Fruit fly (Drosophila melanogaster) whole organism, wandering third instar larva: Measurements from ENCODE around the gene comm2.

Experiments
- Abd-B ChIP-seq: fragments of >200 bp; optimal IDR thresholded peaks from 2 replicates; lab custom pipeline; 2017; ENCODE audit warnings: missing biosample characterization, missing genetic modification characterization
- CG32264 ChIP-seq: fragments of 200-800 bp; sonication (Bioruptor generic); optimal IDR thresholded peaks from 2 replicates; lab custom pipeline; 2016; ENCODE audit warnings: missing biosample characterization, missing genetic modification characterization
- CG9705 ChIP-seq: fragments of 200-800 bp; sonication (Bioruptor generic); optimal IDR thresholded peaks from 2 replicates; lab custom pipeline; 2018; ENCODE audit warnings: missing biosample characterization, mild to moderate bottlenecking, missing genetic modification characterization
- CrebA ChIP-seq: fragments of 200-800 bp; sonication (Bioruptor generic); optimal IDR thresholded peaks from 2 replicates; lab custom pipeline; 2016; ENCODE audit warnings: missing biosample characterization, mild to moderate bottlenecking, missing genetic modification characterization, borderline replicate concordance
- Dfd ChIP-seq: fragments of >200 bp; optimal IDR thresholded peaks from 2 replicates; lab custom pipeline; 2017; ENCODE audit warnings: missing biosample characterization, missing genetic modification characterization
- Dif ChIP-seq: fragments of 200-275, 200-300 bp; sonication (Bioruptor generic); optimal IDR thresholded peaks from 2 replicates; lab custom pipeline; 2018; ENCODE audit warnings: missing biosample characterization, missing genetic modification characterization; ENCODE audit not compliant: partially characterized antibody
- GATAd ChIP-seq: sonication (Bioruptor generic); optimal IDR thresholded peaks from 2 replicates; lab custom pipeline; 2016; ENCODE audit warnings: missing biosample characterization, missing genetic modification characterization
- HLH106 ChIP-seq: fragments of 200-800 bp; optimal IDR thresholded peaks from 3 replicates; lab custom pipeline; 2019; ENCODE audit warnings: missing biosample characterization, mild to moderate bottlenecking, missing genetic modification characterization, moderate library complexity
- Hnf4 ChIP-seq: fragments of 200-800 bp; sonication (Bioruptor generic); optimal IDR thresholded peaks from 2 replicates; lab custom pipeline; 2016; ENCODE audit warnings: missing biosample characterization, mild to moderate bottlenecking, missing genetic modification characterization
- Hr83 ChIP-seq: fragments of 200-300 bp; sonication (Bioruptor generic); optimal IDR thresholded peaks from 2 replicates; lab custom pipeline; 2016; ENCODE audit warnings: missing biosample characterization, mild to moderate bottlenecking, missing genetic modification characterization, moderate library complexity; ENCODE audit not compliant: poor library complexity, severe bottlenecking
- Jra ChIP-seq: sonication (Bioruptor generic); optimal IDR thresholded peaks from 2 replicates; lab custom pipeline; 2016; ENCODE audit warnings: missing biosample characterization, missing genetic modification characterization
- Mio ChIP-seq: sonication (Bioruptor generic); optimal IDR thresholded peaks from 2 replicates; lab custom pipeline; 2016; ENCODE audit warnings: missing biosample characterization, missing genetic modification characterization
- Myc ChIP-seq: fragments of >200 bp; optimal IDR thresholded peaks from 2 replicates; lab custom pipeline; 2017
- N ChIP-seq: fragments of >200 bp; optimal IDR thresholded peaks from 2 replicates; lab custom pipeline; 2018; ENCODE audit warnings: missing biosample characterization, missing external identifiers, missing genetic modification characterization
- Sp1 ChIP-seq: fragments of 200-800 bp; sonication (Bioruptor generic); optimal IDR thresholded peaks from 3 replicates; lab custom pipeline; 2019; ENCODE audit warnings: missing biosample characterization, mild to moderate bottlenecking, missing genetic modification characterization, moderate library complexity
- br ChIP-seq: fragments of 200-800 bp; sonication (Bioruptor generic); optimal IDR thresholded peaks from 2 replicates; lab custom pipeline; 2016; ENCODE audit warnings: missing biosample characterization, missing genetic modification characterization
- brk ChIP-seq: fragments of 200-800 bp; sonication (Bioruptor generic); optimal IDR thresholded peaks from 2 replicates; lab custom pipeline; 2016; ENCODE audit warnings: missing biosample characterization, mild to moderate bottlenecking, missing genetic modification characterization
- dl ChIP-seq, 2 experiments: fragments of 175-275, 200-275 bp in 1 of 2; fragments of 200-275 bp in 1 of 2; sonication (Bioruptor generic); optimal IDR thresholded peaks; lab custom pipeline; 2018; ENCODE audit warnings: mild to moderate bottlenecking in 2 of 2, missing biosample characterization in 2 of 2, missing genetic modification characterization in 2 of 2, moderate library complexity in 2 of 2; ENCODE audit not compliant: partially characterized antibody in 2 of 2, insufficient read depth in 1 of 2
- dmrt93B ChIP-seq: fragments of 200-800 bp; sonication (Bioruptor generic); optimal IDR thresholded peaks from 2 replicates; lab custom pipeline; 2018; ENCODE audit warnings: missing biosample characterization, mild to moderate bottlenecking, missing genetic modification characterization
- dsf ChIP-seq: sonication (Bioruptor generic); optimal IDR thresholded peaks from 2 replicates; lab custom pipeline; 2016; ENCODE audit warnings: missing biosample characterization, missing genetic modification characterization, borderline replicate concordance
- ey ChIP-seq: fragments of 200-800 bp; sonication (Bioruptor generic); optimal IDR thresholded peaks from 2 replicates; lab custom pipeline; 2016; ENCODE audit warnings: missing biosample characterization, missing genetic modification characterization
- foxo ChIP-seq, 2 experiments: fragments of 200-800 bp; sonication (Bioruptor generic); optimal IDR thresholded peaks; 2 replicates in 1 of 2; 3 replicates in 1 of 2; lab custom pipeline; 2016 to 2017; ENCODE audit warnings: missing biosample characterization in 2 of 2, missing genetic modification characterization in 2 of 2
- fru ChIP-seq: fragments of 200-800 bp; sonication (Bioruptor generic); optimal IDR thresholded peaks from 3 replicates; lab custom pipeline; 2016; ENCODE audit warnings: missing biosample characterization, mild to moderate bottlenecking, missing genetic modification characterization
- h ChIP-seq: fragments of 200-800 bp; sonication (Bioruptor generic); optimal IDR thresholded peaks from 3 replicates; lab custom pipeline; 2016; ENCODE audit warnings: missing biosample characterization, mild to moderate bottlenecking, missing genetic modification characterization
- jim ChIP-seq: fragments of 175-275, 200-325 bp; sonication (Bioruptor generic); optimal IDR thresholded peaks from 2 replicates; lab custom pipeline; 2016; ENCODE audit warnings: missing biosample characterization, mild to moderate bottlenecking, missing genetic modification characterization
- lola ChIP-seq: fragments of >200 bp; optimal IDR thresholded peaks from 2 replicates; lab custom pipeline; 2017; ENCODE audit warnings: missing biosample characterization, missing genetic modification characterization
- pan ChIP-seq: fragments of >200 bp; optimal IDR thresholded peaks from 2 replicates; lab custom pipeline; 2017
- psq ChIP-seq: fragments of 200-800 bp; sonication (Bioruptor generic); optimal IDR thresholded peaks from 3 replicates; lab custom pipeline; 2017; ENCODE audit warnings: missing biosample characterization, mild to moderate bottlenecking, missing genetic modification characterization, moderate library complexity
- sage ChIP-seq: fragments of 200-800 bp; sonication (Bioruptor generic); optimal IDR thresholded peaks from 2 replicates; lab custom pipeline; 2016; ENCODE audit warnings: missing biosample characterization, mild to moderate bottlenecking, missing genetic modification characterization
- sv ChIP-seq: fragments of 200-800 bp; sonication (Bioruptor generic); optimal IDR thresholded peaks from 3 replicates; lab custom pipeline; 2016; ENCODE audit warnings: missing biosample characterization, missing genetic modification characterization
- tai ChIP-seq: sonication (Bioruptor generic); optimal IDR thresholded peaks from 2 replicates; lab custom pipeline; 2016; ENCODE audit warnings: missing biosample characterization, missing genetic modification characterization
- usp ChIP-seq: fragments of >200 bp; optimal IDR thresholded peaks from 2 replicates; lab custom pipeline; 2017; ENCODE audit warnings: missing biosample characterization, missing genetic modification characterization
- woc ChIP-seq: sonication (Bioruptor generic); optimal IDR thresholded peaks from 2 replicates; lab custom pipeline; 2016; ENCODE audit warnings: missing biosample characterization, mild to moderate bottlenecking, missing genetic modification characterization

The comm2 gene

dm6 chr3L:15657290-15657689, 42.4 kb downstream of the comm2 start, which contains the start of the genes Eig71Ef and Eig71Eg:
TSS of gene Eig71Ef (minus strand) at chr3L:15657390.
TSS of gene Eig71Eg (plus strand) at chr3L:15657628.
- TF ChIP-seq foxo (GFP tag; optimal IDR thresholded peaks at IDR 0.05; lab: Kevin White, UChicago) (no peak), lola (GFP tag; lab: Kevin White, UChicago) (no peak), usp (GFP tag; lab: Kevin White, UChicago) (no peak), CG32264 (no peak), jim (GFP tag; lab: Kevin White, UChicago) (no peak), HLH106 (no peak), tai (GFP tag; lab: Kevin White, UChicago) (no peak), CrebA (GFP tag; lab: Kevin White, UChicago) (no peak), brk (GFP tag; lab: Kevin White, UChicago) (no peak)

dm6 chr3L:15655910-15656309, 43.7 kb downstream of the comm2 start, which contains the start of gene Eig71Ee:
TSS of gene Eig71Ee (minus strand) at chr3L:15656010.
- TF ChIP-seq Myc (lab: Kevin White, UChicago) = no peak
- peak; percentile 10 for TF ChIP-seq Hr83
- TF ChIP-seq woc (GFP tag; lab: Kevin White, UChicago) = no peak

dm6 chr3L:15652154-15652553, 47.5 kb downstream of the comm2 start, which contains the start of the genes Eig71Ec and Eig71Ed:
TSS of gene Eig71Ec (minus strand) at chr3L:15652254.
TSS of gene Eig71Ed (plus strand) at chr3L:15652537.
- TF ChIP-seq Mio = no peak
- TF ChIP-seq CrebA (GFP tag; lab: Kevin White, UChicago) = no peak

- TF ChIP-seq sv (GFP tag; lab: Kevin White, UChicago) = no peak
- TF ChIP-seq Hnf4 = no peak
- TF ChIP-seq h (GFP tag; lab: Kevin White, UChicago) = no peak
- TF ChIP-seq fru (GFP tag; lab: Kevin White, UChicago) = no peak
- TF ChIP-seq br (GFP tag; lab: Kevin White, UChicago) = no peak
- TF ChIP-seq HLH106 = no peak
- no peak for TF ChIP-seq brk (GFP tag; lab: Kevin White, UChicago)
- no peak for TF ChIP-seq foxo (GFP tag; optimal IDR thresholded peaks at IDR 0.05; lab: Kevin White, UChicago)
- TF ChIP-seq Dfd = no peak
- no peak for TF ChIP-seq dsf
- no peak for TF ChIP-seq CG9705 (GFP tag; lab: Kevin White, UChicago)
- no peak for TF ChIP-seq sage (GFP tag; lab: Kevin White, UChicago)
- no peak for TF ChIP-seq Dif (GFP tag; lab: Kevin White, UChicago)
- TF ChIP-seq woc (GFP tag; lab: Kevin White, UChicago) = no peak
- TF ChIP-seq Sp1 = no peak
- TF ChIP-seq Abd-B (GFP tag; lab: Kevin White, UChicago) = no peak
- TF ChIP-seq Myc (lab: Kevin White, UChicago) = no peak
Measured at dm6 chr3L:15650552-15650951, 49.1 kb downstream of the comm2 start, which contains the start of gene CG43084. TSS of gene CG43084 (plus strand) at chr3L:15650852.

- TF ChIP-seq Sp1 (no peak), h (GFP tag; lab: Kevin White, UChicago) (no peak), HLH106 (no peak), foxo (GFP tag; optimal IDR thresholded peaks at IDR 0.05; lab: Kevin White, UChicago) (no peak), pan (lab: Kevin White, UChicago) (no peak), dsf (no peak), br (GFP tag; lab: Kevin White, UChicago) (no peak), Abd-B (GFP tag; lab: Kevin White, UChicago) (no peak), ey (no peak)
Measured at dm6 chr3L:15649561-15649960, 50.1 kb downstream of the comm2 start, which contains the start of the genes Eig71Ea and Eig71Eb. TSS of gene Eig71Ea (minus strand) at chr3L:15649661. TSS of gene Eig71Eb (plus strand) at chr3L:15649936.

- peak; percentile 34 for TF ChIP-seq CrebA (GFP tag; lab: Kevin White, UChicago)
- TF ChIP-seq Dfd = no peak
- TF ChIP-seq N (GFP tag; lab: Kevin White, UChicago) = no peak
- peak; percentile 32 for TF ChIP-seq fru (GFP tag; lab: Kevin White, UChicago)
- no peak for TF ChIP-seq Mio
- no peak for TF ChIP-seq Abd-B (GFP tag; lab: Kevin White, UChicago)
- no peak for TF ChIP-seq CG9705 (GFP tag; lab: Kevin White, UChicago)
- TF ChIP-seq foxo (GFP tag; optimal IDR thresholded peaks at IDR 0.05; lab: Kevin White, UChicago) = no peak
- no peak for TF ChIP-seq GATAd
- no peak for TF ChIP-seq br (GFP tag; lab: Kevin White, UChicago)
- no peak for TF ChIP-seq dmrt93B
- no peak for TF ChIP-seq woc (GFP tag; lab: Kevin White, UChicago)
- TF ChIP-seq Myc (lab: Kevin White, UChicago) = no peak
- no peak for TF ChIP-seq usp (GFP tag; lab: Kevin White, UChicago)
- TF ChIP-seq Jra (GFP tag; lab: Kevin White, UChicago) = no peak
- no peak for TF ChIP-seq dl (GFP tag; optimal IDR thresholded peaks at IDR 0.05; lab: Kevin White, UChicago; ENCODE audit: insufficient read depth in 1 of 2, partially characterized antibody in 2 of 2)
- no peak for TF ChIP-seq Hnf4
- TF ChIP-seq h (GFP tag; lab: Kevin White, UChicago) = peak; percentile 42
- no peak for TF ChIP-seq jim (GFP tag; lab: Kevin White, UChicago)
- no peak for TF ChIP-seq CG32264
- TF ChIP-seq ey = no peak
- TF ChIP-seq Sp1 = no peak
- no peak for TF ChIP-seq brk (GFP tag; lab: Kevin White, UChicago)
- no peak for TF ChIP-seq psq (GFP tag; lab: Kevin White, UChicago)
- no peak for TF ChIP-seq sv (GFP tag; lab: Kevin White, UChicago)
- TF ChIP-seq tai (GFP tag; lab: Kevin White, UChicago) = no peak
- TF ChIP-seq Dif (GFP tag; lab: Kevin White, UChicago) = no peak
Measured at dm6 chr3L:15647712-15648621, 51.7 kb downstream of the comm2 start, which contains the start of the genes comm3 and CG43083. TSS of gene comm3 (minus strand) at chr3L:15647762. TSS of gene CG43083 (plus strand) at chr3L:15648571.
